Fruit fly (Drosophila melanogaster) whole organism, larva: ENCODE data around the gene CG43056.

Experiments
- noc ChIP-seq: fragments of 200-800 bp; sonication (Bioruptor generic); optimal IDR thresholded peaks from 3 replicates; lab custom pipeline; 2019; ENCODE audit warnings: missing biosample characterization, mild to moderate bottlenecking, missing genetic modification characterization, moderate library complexity

CG43056 gene

DNA sequence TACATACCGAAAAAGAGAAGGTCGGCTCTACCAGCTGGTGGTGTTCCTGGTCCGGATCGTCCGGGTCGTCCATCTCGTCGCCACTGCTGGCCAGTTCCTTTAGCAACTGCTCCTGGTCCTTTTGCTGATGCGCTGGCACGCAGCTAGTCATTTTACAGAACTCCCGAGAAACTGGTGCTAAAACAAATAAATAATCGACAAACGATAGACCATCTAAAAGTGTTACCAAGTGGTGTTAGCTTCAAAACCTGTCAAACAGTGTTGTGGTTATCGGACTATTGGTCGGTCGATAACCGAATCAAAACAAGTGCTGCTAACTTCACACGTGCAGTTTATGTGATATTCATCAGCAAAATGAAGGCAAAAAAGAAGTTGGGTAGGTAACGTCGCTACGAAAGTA, 6.9 kb downstream of the CG43056 start, which contains the start of the genes morgue and Elp3:
morgue (minus strand) TSS at position 224 of the 400 bp plus-strand sequence.
Elp3 (plus strand) TSS at position 276 of the 400 bp plus-strand sequence.
- no peak for TF ChIP-seq noc (tag; lab: Kevin White, UChicago)

DNA sequence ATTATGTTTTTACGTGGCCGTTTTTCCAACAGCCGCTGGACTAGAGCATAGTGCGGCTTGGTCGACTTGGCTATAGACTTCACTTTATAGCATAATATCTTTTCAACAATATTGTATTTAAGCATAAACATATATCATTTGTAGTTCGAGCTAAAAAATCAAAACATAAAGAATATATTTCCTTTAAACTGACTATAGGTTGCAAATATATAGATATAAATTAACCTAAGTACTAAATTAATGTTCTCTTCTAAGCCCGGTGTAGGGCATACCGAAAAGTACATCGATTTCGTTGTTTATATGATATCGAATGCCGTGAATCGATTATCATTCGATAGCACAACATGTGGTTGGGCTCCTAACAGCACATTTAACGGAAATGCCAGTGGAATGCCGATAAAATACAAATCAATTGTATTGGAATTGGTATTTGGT, 11.0 kb downstream of the CG43056 start, which contains the start of gene MFS18:
MFS18 (minus strand) TSS at position 54 of the 435 bp plus-strand sequence.
- TF ChIP-seq noc (tag; lab: Kevin White, UChicago): peak; percentile 91

DNA sequence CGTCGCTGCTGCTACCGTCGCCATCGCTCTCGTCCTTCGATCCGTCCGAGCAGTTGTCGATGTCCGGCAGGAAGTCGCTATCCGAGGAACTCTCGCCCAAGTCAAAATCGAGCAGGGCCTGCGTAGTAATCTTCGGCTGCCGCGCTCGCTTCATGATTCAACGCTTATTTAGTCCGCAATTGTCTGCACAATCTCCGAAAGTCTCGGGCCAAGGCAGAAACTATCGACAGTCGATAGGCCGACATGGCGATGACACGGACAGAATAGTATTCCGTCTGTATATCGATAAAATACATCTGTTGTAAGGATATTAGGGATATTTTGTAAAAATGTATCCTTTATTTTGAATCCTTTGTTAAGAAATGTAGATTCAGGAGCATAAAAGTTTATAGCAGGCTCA, 15.2 kb downstream of the CG43056 start, which contains the start of gene CG15439:
CG15439 (minus strand) TSS at position 241 of the 400 bp plus-strand sequence.
- no peak for TF ChIP-seq noc (tag; lab: Kevin White, UChicago)

DNA sequence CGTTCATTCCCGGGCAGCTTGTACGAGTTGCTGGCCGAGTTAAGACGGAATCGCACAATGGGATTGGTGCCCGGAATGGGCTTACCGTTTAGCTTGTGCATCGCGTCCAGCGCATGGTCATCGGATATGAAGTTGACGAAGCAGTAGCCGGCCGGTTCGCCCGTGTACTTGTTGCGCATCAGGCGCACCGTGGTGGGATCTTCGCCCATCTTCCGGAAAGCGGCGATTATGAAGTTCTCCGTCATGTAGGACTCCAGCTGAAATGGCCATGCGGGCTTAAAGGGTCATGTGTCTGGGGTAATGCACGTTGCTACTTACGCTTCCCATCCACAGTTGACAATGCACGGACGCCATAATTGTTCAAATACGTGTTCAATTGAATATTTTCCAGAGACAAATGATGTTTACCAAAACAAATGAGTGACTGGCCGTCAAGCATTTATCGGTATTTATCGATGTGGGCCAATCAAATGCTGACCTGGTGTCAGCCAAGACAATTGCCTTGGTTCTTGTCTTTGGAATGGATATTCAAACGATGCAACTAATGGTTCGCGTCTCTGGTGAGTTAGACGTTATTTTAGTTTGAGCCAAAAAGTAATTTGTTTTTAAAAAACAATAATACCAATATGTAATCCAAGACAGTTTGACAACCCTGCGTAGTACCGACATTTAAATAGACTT, 16.6 kb downstream of the CG43056 start, which contains the start of the genes Secp43 and ND-B8:
Secp43 (minus strand) TSS at position 445 of the 681 bp plus-strand sequence.
ND-B8 (plus strand) TSS at position 618 of the 681 bp plus-strand sequence.
- no peak for TF ChIP-seq noc (tag; lab: Kevin White, UChicago)

DNA sequence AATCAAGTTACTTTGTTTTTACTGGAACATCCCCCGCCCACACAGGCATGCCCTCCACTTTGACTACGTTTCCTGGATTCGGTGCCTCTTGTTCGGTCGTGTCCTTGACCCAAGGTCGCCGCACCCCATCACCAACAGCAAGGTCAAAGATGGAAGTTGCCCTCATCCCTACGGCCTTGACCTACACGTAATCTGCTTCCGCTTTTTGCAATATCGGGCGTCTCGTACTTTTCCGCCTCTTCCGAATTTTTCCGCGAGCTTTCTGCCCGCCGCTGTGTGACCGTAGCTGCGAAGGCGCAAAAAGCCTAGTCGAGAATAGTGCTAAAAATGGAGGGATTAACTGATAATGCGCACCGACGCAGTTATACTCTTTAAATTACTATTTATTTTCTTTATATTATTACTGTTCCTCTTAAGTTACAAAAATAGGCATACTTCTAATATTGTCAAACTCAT, 19.0 kb downstream of the CG43056 start, which contains the start of gene Gs1l:
Gs1l (minus strand) TSS at position 269 of the 456 bp plus-strand sequence.
- TF ChIP-seq noc (tag; lab: Kevin White, UChicago): no peak

DNA sequence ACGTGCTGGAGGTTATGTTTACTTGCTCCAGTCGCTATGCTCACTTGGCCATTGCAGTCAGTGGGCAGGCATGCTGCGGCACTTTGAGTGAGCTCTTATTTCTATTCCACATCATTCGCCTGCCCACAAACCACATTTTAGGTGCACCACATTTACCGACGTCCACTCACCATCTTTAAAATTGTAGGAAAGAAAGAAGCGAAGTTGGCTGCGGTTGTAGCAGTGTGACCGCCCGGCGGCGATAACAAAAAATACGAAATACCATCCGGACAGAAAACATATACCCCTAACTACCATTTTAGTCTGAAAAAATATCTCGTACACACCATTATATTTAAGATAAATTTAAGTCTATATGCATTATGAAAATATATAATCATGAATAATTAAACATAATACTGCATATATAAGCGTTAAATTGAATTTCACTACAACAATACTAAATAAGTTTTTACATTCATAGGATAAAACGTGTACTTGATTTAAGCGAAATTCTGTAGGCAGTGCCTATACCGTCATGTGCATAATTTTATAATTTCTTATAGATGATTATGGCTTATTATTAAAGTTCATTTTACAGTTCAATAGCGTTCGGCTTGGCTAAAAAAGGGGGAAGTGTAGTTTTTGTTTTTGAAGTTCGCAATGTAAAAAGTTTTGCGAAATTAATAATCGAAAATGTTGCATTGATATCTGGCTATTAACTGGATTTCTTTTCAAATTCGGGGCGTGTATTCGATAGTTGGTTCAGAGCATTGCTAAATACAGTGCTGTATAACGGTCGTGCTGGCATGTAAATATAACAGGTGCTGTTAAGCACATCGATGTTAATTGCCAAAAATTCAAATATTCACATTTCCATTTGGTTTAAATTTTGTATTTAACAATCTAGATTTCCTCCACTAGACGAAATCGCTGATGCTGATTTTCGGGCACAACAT, 20.8 kb downstream of the CG43056 start, which contains the start of gene RpL27A:
RpL27A (minus strand) TSS at position 246 of the 938 bp plus-strand sequence.
- peak; percentile 45 for TF ChIP-seq noc (tag; lab: Kevin White, UChicago)

DNA sequence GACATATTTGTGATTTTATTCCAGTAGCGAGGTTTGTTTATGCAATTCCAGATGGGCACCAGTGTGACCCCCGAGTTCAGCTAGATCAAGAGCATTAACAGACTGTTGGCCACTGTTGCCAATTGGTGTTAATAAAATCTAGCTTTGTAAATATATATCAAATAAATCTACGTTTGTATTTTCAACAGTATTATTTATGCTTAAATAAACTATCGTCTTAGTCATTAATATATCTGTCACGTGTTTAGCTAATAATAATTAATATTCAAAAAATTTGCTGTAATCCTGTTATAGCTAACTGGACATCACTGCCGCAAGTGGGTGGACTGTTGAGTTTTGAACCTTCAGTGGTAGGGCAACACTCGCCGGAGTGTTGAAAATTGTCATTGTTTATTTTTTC, 22.0 kb downstream of the CG43056 start, which contains the start of the genes mRpL27 and CG15435:
mRpL27 (minus strand) TSS at position 96 of the 400 bp plus-strand sequence.
CG15435 (plus strand) TSS at position 187 of the 400 bp plus-strand sequence.
- TF ChIP-seq noc (tag; lab: Kevin White, UChicago): peak; percentile 56

DNA sequence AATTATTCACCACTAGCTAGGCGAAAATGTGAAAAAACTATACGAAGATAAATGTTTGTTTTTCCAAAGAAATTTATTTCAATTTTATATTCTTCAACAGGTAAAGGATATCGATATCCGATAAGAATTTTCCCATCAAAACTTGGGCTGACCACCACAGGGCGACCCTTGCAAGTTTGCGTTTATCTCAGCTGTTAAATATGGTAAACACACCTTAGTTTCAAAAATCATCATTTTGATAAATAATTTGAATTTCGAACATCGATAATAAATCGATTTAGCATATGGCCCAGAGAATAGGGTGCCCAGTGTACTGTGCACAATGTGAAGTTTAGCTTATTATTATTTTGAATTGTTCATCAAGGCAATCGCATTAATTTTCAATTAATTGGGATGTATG, 25.7 kb downstream of the CG43056 start, which contains the start of the genes CG15443 and Paris:
CG15443 (minus strand) TSS at position 125 of the 400 bp plus-strand sequence.
Paris (plus strand) TSS at position 289 of the 400 bp plus-strand sequence.
- no peak for TF ChIP-seq noc (tag; lab: Kevin White, UChicago)

DNA sequence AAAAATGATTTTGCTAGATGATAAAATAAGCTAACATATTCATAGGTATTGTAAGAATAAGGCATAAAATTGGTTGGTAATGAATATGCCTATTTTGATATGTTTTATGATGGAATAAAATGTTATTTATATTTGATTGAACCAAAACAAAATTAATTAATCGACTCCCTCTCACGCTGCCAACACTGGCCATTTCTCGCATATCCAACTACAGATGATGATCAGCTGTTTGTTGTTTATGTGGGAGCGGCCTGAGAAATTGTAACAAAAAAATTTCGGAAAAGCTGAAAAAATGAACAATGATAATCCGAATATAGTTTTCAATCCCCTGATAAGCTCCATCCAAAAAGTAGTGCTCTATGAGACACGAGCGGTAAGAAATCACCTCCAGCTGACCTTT, 27.4 kb downstream of the CG43056 start, which contains the start of gene FIG4:
FIG4 (plus strand) TSS at position 229 of the 400 bp plus-strand sequence.
- no peak for TF ChIP-seq noc (tag; lab: Kevin White, UChicago)

DNA sequence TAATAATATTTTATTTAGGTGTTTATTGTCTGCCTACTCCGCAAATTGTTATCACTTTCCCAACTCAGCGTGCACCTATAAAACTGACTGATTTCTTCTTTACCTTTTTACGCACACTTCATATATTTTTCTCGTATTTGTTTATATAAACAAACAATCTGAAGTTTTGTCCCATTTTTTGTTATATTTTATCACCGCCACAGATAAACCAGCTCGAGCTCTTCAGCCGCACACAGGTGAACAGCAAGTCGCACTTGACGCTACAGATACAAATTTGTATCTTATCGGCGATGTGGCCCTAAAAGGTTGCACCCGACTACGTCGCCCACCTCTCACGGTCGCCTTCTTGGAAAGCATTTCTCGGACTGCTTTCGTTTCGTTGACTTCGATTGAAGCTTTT, 37.8 kb downstream of the CG43056 start:
- TF ChIP-seq noc (tag; lab: Kevin White, UChicago): peak; percentile 78

DNA sequence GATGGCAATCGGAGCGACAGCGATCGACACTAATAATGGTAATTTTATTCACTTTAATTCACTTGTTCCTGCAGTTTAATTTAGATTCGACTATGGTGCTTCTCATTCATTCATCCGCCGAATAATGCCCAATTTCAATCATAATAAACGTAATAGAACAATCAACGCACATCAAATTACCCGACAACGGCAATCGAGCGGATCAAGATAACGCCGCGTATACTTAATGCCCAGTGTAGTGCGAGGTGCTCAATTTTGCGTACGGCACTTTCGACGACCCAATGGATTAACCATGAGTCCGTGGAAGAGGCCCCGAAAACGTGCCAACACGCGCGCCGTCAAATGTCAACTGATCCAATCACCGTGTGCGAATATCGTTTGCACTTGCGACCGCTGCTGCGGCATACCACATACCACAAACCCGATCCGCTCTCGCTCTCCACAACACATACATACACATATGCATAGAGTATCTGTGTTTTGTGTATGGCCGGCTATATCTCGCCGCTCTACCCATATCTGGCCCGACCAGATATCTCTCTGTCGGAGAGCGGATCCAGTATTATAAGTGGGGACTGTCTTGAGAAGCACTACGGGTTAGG, 39.2 kb downstream of the CG43056 start, which contains the start of gene ine:
ine (minus strand) TSS at position 351 of the 602 bp plus-strand sequence.
- TF ChIP-seq noc (tag; lab: Kevin White, UChicago): peak; percentile 2

DNA sequence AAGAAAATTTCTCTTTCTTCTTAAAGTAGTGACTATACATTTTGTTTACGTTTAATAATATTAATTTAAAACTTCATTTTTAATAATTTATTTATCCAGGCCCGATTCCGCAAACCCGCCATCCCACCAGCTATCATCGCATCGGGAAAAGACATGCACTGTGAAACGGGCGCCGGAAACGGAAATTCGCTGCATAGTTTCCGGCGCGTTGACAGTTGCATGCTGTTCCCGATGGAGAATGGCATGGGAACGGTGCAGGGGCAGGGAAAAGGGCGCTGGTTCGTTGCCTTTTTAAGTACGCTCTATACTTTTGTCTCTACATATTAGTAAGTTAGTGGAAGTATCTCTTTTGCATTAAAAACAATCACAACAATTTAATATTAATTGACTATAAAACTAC, 40.4 kb downstream of the CG43056 start:
- no peak for TF ChIP-seq noc (tag; lab: Kevin White, UChicago)
